Worm (Caenorhabditis elegans) whole organism, L1 larva: Measurements from ENCODE around the gene srx-121.

ENCODE experiments used
- aha-1 ChIP-seq: fragments of 150-350 bp; optimal IDR thresholded peaks from 2 replicates; lab custom pipeline; 2014; ENCODE audit warnings: missing biosample characterization, missing genetic modification characterization
- aly-2 ChIP-seq: fragments of 150-350 bp; optimal IDR thresholded peaks from 2 replicates; lab custom pipeline; 2014; ENCODE audit warnings: missing biosample characterization, missing genetic modification characterization
- ama-1 ChIP-seq: fragments of 150-350 bp; optimal IDR thresholded peaks from 2 replicates; lab custom pipeline; 2014
- blmp-1 ChIP-seq: fragments of 150-350 bp; optimal IDR thresholded peaks from 2 replicates; lab custom pipeline; 2014; ENCODE audit warnings: missing biosample characterization, missing genetic modification characterization
- ces-1 ChIP-seq: fragments of 150-350 bp; optimal IDR thresholded peaks from 2 replicates; lab custom pipeline; 2014; ENCODE audit warnings: missing biosample characterization, missing genetic modification reagents, missing genetic modification characterization
- dpl-1 ChIP-seq, 3 experiments: fragments of 150-350 bp in 2 of 3; sonication (generic microtip) in 1 of 3; optimal IDR thresholded peaks; 2 replicates each; lab custom pipeline; 2014 to 2017; ENCODE audit warnings: missing biosample characterization in 3 of 3, missing genetic modification characterization in 3 of 3, missing genetic modification reagents in 3 of 3
- efl-1 ChIP-seq, 4 experiments: fragments of 150-350 bp; optimal IDR thresholded peaks in 3 of 4; peaks in 1 of 4; 1 replicate in 1 of 4; 2 replicates in 3 of 4; lab custom pipeline; 2014; ENCODE audit warnings: missing biosample characterization in 2 of 4, missing genetic modification characterization in 2 of 4, missing genetic modification reagents in 2 of 4
- egl-27 ChIP-seq, 2 experiments: fragments of 150-350 bp in 1 of 2; sonication (generic microtip); optimal IDR thresholded peaks; 3 replicates each; lab custom pipeline; 2017 to 2018; ENCODE audit warnings: missing biosample characterization in 2 of 2, missing genetic modification characterization in 2 of 2, missing genetic modification reagents in 2 of 2
- elt-3 ChIP-seq, 6 experiments: fragments of 150-350 bp in 1 of 6; sonication (generic microtip); optimal IDR thresholded peaks; 2 replicates each; lab custom pipeline; 2017 to 2018; ENCODE audit warnings: missing biosample characterization in 6 of 6, missing genetic modification characterization in 6 of 6, inconsistent platforms in 1 of 6
- fkh-8 ChIP-seq: sonication (generic microtip); optimal IDR thresholded peaks from 2 replicates; lab custom pipeline; 2016; ENCODE audit warnings: mild to moderate bottlenecking, missing genetic modification characterization, missing compliant biosample characterization
- grh-1 ChIP-seq: fragments of 200-800 bp; sonication (Bioruptor generic); IDR thresholded peaks from 2 replicates; pipeline ENCODE4 v1.3.6; 2022; ENCODE audit warnings: missing genetic modification reagents, missing genetic modification characterization, missing compliant biosample characterization
- hlh-17 ChIP-seq: fragments of 200-800 bp; sonication (Bioruptor generic); optimal IDR thresholded peaks from 2 replicates; lab custom pipeline; 2018; ENCODE audit warnings: missing genetic modification characterization, mild to moderate bottlenecking, missing compliant biosample characterization, moderate library complexity, borderline replicate concordance
- hlh-4 ChIP-seq: sonication (generic microtip); optimal IDR thresholded peaks from 2 replicates; lab custom pipeline; 2016; ENCODE audit warnings: mild to moderate bottlenecking, missing genetic modification characterization, missing compliant biosample characterization
- lin-14 ChIP-seq: fragments of 200-800 bp; sonication (Bioruptor generic); optimal IDR thresholded peaks from 2 replicates; lab custom pipeline; 2018; ENCODE audit warnings: mild to moderate bottlenecking, missing genetic modification characterization, moderate library complexity, missing compliant biosample characterization
- lin-15B ChIP-seq: fragments of 150-350 bp; sonication (generic microtip); optimal IDR thresholded peaks from 3 replicates; lab custom pipeline; 2014; ENCODE audit warnings: missing biosample characterization, missing genetic modification characterization
- lin-39 ChIP-seq: fragments of 150-350 bp; optimal IDR thresholded peaks from 2 replicates; lab custom pipeline; 2014; ENCODE audit warnings: missing biosample characterization, missing genetic modification reagents, missing genetic modification characterization
- lir-3 ChIP-seq: sonication (generic microtip); optimal IDR thresholded peaks from 2 replicates; lab custom pipeline; 2016; ENCODE audit warnings: mild to moderate bottlenecking, missing genetic modification characterization, moderate library complexity, missing compliant biosample characterization; ENCODE audit not compliant: poor library complexity
- mep-1 ChIP-seq: fragments of 150-350 bp; optimal IDR thresholded peaks from 2 replicates; lab custom pipeline; 2014; ENCODE audit warnings: missing biosample characterization, missing genetic modification characterization
- nhr-19 ChIP-seq: fragments of 200-800 bp; sonication (Bioruptor generic); conservative IDR thresholded peaks from 2 replicates; pipeline ENCODE4 v1.3.6; 2022; ENCODE audit warnings: missing genetic modification characterization, missing compliant biosample characterization
- nhr-20 ChIP-seq: sonication (generic microtip); optimal IDR thresholded peaks from 2 replicates; lab custom pipeline; 2016; ENCODE audit warnings: mild to moderate bottlenecking, missing genetic modification characterization, missing compliant biosample characterization
- nhr-237 ChIP-seq: fragments of 150-350 bp; optimal IDR thresholded peaks from 2 replicates; lab custom pipeline; 2014; ENCODE audit warnings: missing biosample characterization, missing genetic modification characterization
- nhr-28 ChIP-seq: fragments of 150-350 bp; optimal IDR thresholded peaks from 2 replicates; lab custom pipeline; 2014; ENCODE audit warnings: missing biosample characterization, missing genetic modification characterization
- nhr-47 ChIP-seq: sonication (generic microtip); optimal IDR thresholded peaks from 2 replicates; lab custom pipeline; 2016; ENCODE audit warnings: mild to moderate bottlenecking, missing genetic modification characterization, moderate library complexity, missing compliant biosample characterization
- nhr-71 ChIP-seq: sonication (generic microtip); optimal IDR thresholded peaks from 2 replicates; lab custom pipeline; 2016; ENCODE audit warnings: mild to moderate bottlenecking, missing genetic modification characterization, moderate library complexity, missing compliant biosample characterization
- nhr-76 ChIP-seq: sonication (generic microtip); optimal IDR thresholded peaks from 2 replicates; lab custom pipeline; 2017; ENCODE audit warnings: missing biosample characterization, missing genetic modification characterization
- nhr-84 ChIP-seq: sonication (generic microtip); optimal IDR thresholded peaks from 2 replicates; lab custom pipeline; 2017; ENCODE audit warnings: missing biosample characterization, missing genetic modification characterization
- rnt-1 ChIP-seq: sonication (generic microtip); optimal IDR thresholded peaks from 2 replicates; lab custom pipeline; 2016; ENCODE audit warnings: mild to moderate bottlenecking, missing genetic modification characterization, moderate library complexity, missing compliant biosample characterization
- snpc-4 ChIP-seq: fragments of 150-350 bp; optimal IDR thresholded peaks from 2 replicates; lab custom pipeline; 2014; ENCODE audit warnings: missing biosample characterization, missing genetic modification characterization
- snu-23 ChIP-seq: sonication (generic microtip); optimal IDR thresholded peaks from 2 replicates; lab custom pipeline; 2016; ENCODE audit warnings: missing genetic modification characterization, missing compliant biosample characterization
- sup-37 ChIP-seq: fragments of 200-800 bp; sonication (Bioruptor generic); optimal IDR thresholded peaks from 2 replicates; lab custom pipeline; 2018; ENCODE audit warnings: mild to moderate bottlenecking, missing genetic modification characterization, missing compliant biosample characterization
- swsn-7 ChIP-seq: sonication (generic microtip); optimal IDR thresholded peaks from 2 replicates; lab custom pipeline; 2016; ENCODE audit warnings: missing genetic modification characterization, missing compliant biosample characterization
- unc-30 ChIP-seq: sonication (generic microtip); optimal IDR thresholded peaks from 2 replicates; lab custom pipeline; 2017; ENCODE audit warnings: missing biosample characterization, missing genetic modification characterization
- unc-62 ChIP-seq: fragments of 150-350 bp; optimal IDR thresholded peaks from 2 replicates; lab custom pipeline; 2014; ENCODE audit warnings: missing biosample characterization, missing genetic modification reagents, missing genetic modification characterization
- unc-98 ChIP-seq: fragments of 200-800 bp; sonication (Bioruptor generic); IDR thresholded peaks from 2 replicates; pipeline ENCODE4 v1.3.6; 2022; ENCODE audit warnings: missing genetic modification characterization, missing compliant biosample characterization
- vab-15 ChIP-seq: sonication (generic microtip); optimal IDR thresholded peaks from 2 replicates; lab custom pipeline; 2017; ENCODE audit warnings: missing genotype, mild to moderate bottlenecking, missing genetic modification characterization, missing compliant biosample characterization
- zip-4 ChIP-seq: fragments of 200-800 bp; sonication (Bioruptor generic); optimal IDR thresholded peaks from 2 replicates; lab custom pipeline; 2018; ENCODE audit warnings: mild to moderate bottlenecking, missing genetic modification characterization, moderate library complexity, missing compliant biosample characterization

The srx-121 gene

DNA sequence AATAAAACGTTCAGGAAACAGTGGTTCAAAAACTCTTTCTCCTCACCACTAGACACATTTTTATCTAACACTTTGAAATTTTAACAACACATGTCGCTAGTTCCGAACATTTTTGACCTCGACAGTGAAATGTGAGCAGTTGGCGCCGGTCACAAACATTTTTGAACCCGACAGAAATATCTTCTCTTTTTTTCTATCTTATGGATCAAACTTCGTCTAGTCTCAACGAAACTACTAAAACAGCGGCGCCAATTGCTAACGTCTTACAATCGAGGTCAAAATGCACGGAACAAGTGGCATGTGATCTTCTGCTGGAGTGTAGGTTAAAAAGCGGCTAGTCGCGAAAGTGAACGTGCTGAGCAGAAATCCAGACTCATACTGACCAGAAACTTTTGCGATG is 28.6 kb downstream of the srx-121 start:
- no peak for TF ChIP-seq nhr-47
- TF ChIP-seq rnt-1 (tag; lab: Kevin White, UChicago), result peak; percentile 52
- TF ChIP-seq vab-15 (tag; lab: Kevin White, UChicago), result no peak
- TF ChIP-seq nhr-19 (GFP tag; lab: Robert Waterston, UW), result peak; percentile 57
- peak; percentile 50 for TF ChIP-seq nhr-20 (tag; lab: Kevin White, UChicago)
- TF ChIP-seq elt-3 (tag; optimal IDR thresholded peaks at IDR 0.05; lab: Kevin White, UChicago), result no peak
- TF ChIP-seq nhr-71 (tag; lab: Kevin White, UChicago), result peak; percentile 81
- TF ChIP-seq efl-1 (optimal IDR thresholded peaks at IDR 0.05; lab: Kevin White, UChicago), result no peak
- TF ChIP-seq efl-1 (GFP tag; optimal IDR thresholded peaks at IDR 0.05 in 1 of 2; lab: Kevin White, UChicago), result peak in 1 of 2 experiments; percentile 39
- TF ChIP-seq lin-14 (GFP tag; lab: Kevin White, UChicago), result peak; percentile 83

DNA sequence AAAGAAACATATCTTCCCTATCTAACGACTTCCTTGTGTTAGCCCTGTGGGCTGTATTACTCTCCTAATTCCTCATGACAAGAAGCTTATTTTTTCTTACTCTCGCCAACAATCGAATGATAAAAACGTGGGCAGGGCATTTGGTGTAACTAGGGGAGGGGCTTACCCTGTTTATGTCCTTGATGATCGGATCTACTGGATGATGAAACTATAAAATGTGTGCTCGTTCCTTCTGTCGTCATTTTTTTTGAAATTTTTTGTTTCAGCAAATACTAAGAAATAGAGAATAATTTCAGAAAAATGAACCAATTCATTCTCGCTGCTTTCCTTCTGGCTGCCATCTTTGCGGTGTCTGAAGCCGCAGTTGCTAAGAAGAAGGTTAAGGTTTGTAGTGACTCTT is 30.1 kb downstream of the srx-121 start, which contains the start of gene C17B7.3:
C17B7.3 (plus strand) TSS at position 301 of the 400 bp plus-strand sequence.
- TF ChIP-seq efl-1 (optimal IDR thresholded peaks at IDR 0.05; lab: Kevin White, UChicago) (no peak), efl-1 (GFP tag; optimal IDR thresholded peaks at IDR 0.05 in 1 of 2; lab: Kevin White, UChicago) (peak in 1 of 2 experiments; percentile 55), rnt-1 (tag; lab: Kevin White, UChicago) (no peak), unc-30 (no peak)

DNA sequence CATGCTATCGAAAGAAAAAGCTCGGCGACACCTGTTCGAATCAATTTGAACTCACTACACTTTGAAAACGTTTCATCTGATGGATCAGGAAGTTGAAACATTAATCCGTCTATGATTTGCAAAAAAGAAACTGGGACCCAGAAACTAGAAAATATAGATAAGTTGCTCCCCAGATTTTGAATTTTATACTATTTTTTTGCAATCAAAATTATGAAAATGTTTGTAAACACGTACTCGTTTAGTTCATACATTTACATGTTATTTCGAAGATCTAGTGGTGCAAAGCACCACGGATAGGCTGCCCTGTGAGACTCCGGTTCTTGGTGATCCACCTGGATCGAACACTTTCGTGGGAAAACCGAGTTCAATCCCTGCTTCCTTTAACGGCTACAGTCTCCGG is 30.7 kb downstream of the srx-121 start, which contains the start of gene C17B7.10:
C17B7.10 (minus strand) TSS at position 101 of the 400 bp plus-strand sequence.
- TF ChIP-seq nhr-237 (no peak), lin-14 (GFP tag; lab: Kevin White, UChicago) (no peak), snu-23 (GFP tag; lab: Kevin White, UChicago) (no peak), lin-15B (tag; lab: Kevin White, UChicago) (no peak), blmp-1 (tag; lab: Kevin White, UChicago) (no peak), aly-2 (no peak), fkh-8 (tag; lab: Kevin White, UChicago) (no peak), nhr-76 (no peak), nhr-19 (GFP tag; lab: Robert Waterston, UW) (no peak)

DNA sequence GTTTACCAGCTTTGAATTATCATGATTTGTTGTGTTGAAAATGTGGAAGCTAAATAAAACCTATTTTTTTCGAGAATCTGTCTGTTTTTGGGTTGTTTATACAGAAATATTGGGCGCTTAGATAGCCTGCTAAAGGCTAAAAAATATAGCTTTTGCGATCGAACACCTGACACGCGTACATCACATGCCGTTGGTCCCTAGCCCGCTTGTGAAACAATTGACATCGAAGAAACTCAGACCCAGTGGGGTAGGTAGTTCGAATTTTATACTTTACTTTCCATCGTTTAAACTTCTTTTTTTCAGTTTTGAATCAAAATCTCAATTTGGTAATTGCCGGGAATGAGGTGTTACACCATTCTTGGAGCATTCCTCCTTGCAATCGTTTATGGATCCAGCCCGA is 33.6 kb downstream of the srx-121 start, which contains the start of gene C17B7.4:
C17B7.4 (plus strand) TSS at position 301 of the 400 bp plus-strand sequence.
- TF ChIP-seq nhr-71 (tag; lab: Kevin White, UChicago) (no peak), mep-1 (tag; lab: Kevin White, UChicago) (no peak), lin-14 (GFP tag; lab: Kevin White, UChicago) (no peak), unc-98 (no peak), snpc-4 (tag; lab: Kevin White, UChicago) (no peak), lin-39 (tag; lab: Kevin White, UChicago) (no peak), ama-1 (lab: Kevin White, UChicago) (no peak)

DNA sequence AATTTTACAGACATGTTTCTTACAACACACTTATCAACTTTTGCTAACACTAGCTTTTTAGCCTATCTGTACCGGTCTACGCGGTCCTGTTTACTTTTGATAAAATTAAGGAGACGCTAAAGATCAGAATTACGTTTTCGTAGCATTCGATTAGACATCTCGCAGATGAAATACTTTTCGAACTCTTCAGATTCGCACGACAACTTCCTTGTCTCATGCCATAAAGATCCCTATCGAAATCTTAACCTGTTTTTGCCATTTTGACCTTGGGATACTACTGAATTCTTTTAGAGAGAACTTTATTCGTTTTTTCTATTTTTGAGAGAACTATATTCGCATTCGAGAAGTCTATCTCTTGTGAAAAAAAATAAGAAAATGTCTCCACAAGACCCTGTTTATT is 39.2 kb downstream of the srx-121 start, which contains the start of gene C17B7.5:
C17B7.5 (plus strand) TSS at position 301 of the 400 bp plus-strand sequence.
- TF ChIP-seq lir-3 (tag; lab: Kevin White, UChicago) (no peak), sup-37 (GFP tag; lab: Kevin White, UChicago) (no peak), hlh-4 (no peak), swsn-7 (tag; lab: Kevin White, UChicago) (no peak), hlh-17 (GFP tag; lab: Kevin White, UChicago) (no peak), nhr-84 (no peak), rnt-1 (tag; lab: Kevin White, UChicago) (no peak), aha-1 (tag; lab: Kevin White, UChicago) (no peak), egl-27 (tag; optimal IDR thresholded peaks at IDR 0.05; lab: Kevin White, UChicago) (no peak), snu-23 (GFP tag; lab: Kevin White, UChicago) (no peak), dpl-1 (GFP tag; optimal IDR thresholded peaks at IDR 0.05; lab: Kevin White, UChicago) (no peak), efl-1 (optimal IDR thresholded peaks at IDR 0.05; lab: Kevin White, UChicago) (no peak), efl-1 (GFP tag; optimal IDR thresholded peaks at IDR 0.05 in 1 of 2; lab: Kevin White, UChicago) (no peak), nhr-28 (no peak), zip-4 (GFP tag; lab: Kevin White, UChicago) (no peak), nhr-76 (no peak), unc-62 (GFP tag; lab: Kevin White, UChicago) (no peak), ces-1 (GFP tag; lab: Kevin White, UChicago) (no peak), vab-15 (tag; lab: Kevin White, UChicago) (no peak), unc-98 (no peak), grh-1 (no peak)
